Fruit fly (Drosophila melanogaster) whole organism, embryonic: ENCODE measurements around the gene PNKP.
A peak's percentile ranks its signal among the peaks of the same experiment; 100 is the strongest.

Experiments
- Abd-B ChIP-seq: fragments of 200-800 bp; sonication (Bioruptor generic); optimal IDR thresholded peaks from 2 replicates; lab custom pipeline; 2018; ENCODE audit warnings: missing biosample characterization, mild to moderate bottlenecking, missing genetic modification characterization, moderate library complexity
- Adf1 ChIP-seq: fragments of 200-800 bp; sonication (Bioruptor generic); IDR thresholded peaks from 2 replicates; pipeline ENCODE4 v1.3.6; 2022; ENCODE audit warnings: missing biosample characterization, missing genetic modification characterization
- CG10979 ChIP-seq: fragments of 200-800 bp; sonication (Bioruptor generic); optimal IDR thresholded peaks from 2 replicates; lab custom pipeline; 2018; ENCODE audit warnings: missing biosample characterization, mild to moderate bottlenecking, missing genetic modification characterization, moderate library complexity
- CG11696 ChIP-seq: fragments of 200-800 bp; sonication (Bioruptor generic); IDR thresholded peaks from 2 replicates; pipeline ENCODE4 v1.3.6; 2022; ENCODE audit warnings: missing biosample characterization, missing genetic modification characterization
- CG12299 ChIP-seq: fragments of 200-800 bp; sonication (Bioruptor generic); optimal IDR thresholded peaks from 2 replicates; lab custom pipeline; 2018; ENCODE audit warnings: missing biosample characterization, mild to moderate bottlenecking, missing genetic modification characterization
- CG12659 ChIP-seq: fragments of 200-800 bp; sonication (Bioruptor generic); optimal IDR thresholded peaks from 3 replicates; lab custom pipeline; 2017; ENCODE audit warnings: mild to moderate bottlenecking, missing biosample characterization, missing genetic modification reagents, missing genetic modification characterization
- CG14050 ChIP-seq: fragments of 200-800 bp; sonication (Bioruptor generic); IDR thresholded peaks from 3 replicates; pipeline ENCODE4 v1.3.6; 2022; ENCODE audit warnings: missing biosample characterization, missing genetic modification characterization
- CG14710 ChIP-seq: fragments of 200-800 bp; sonication (Bioruptor generic); optimal IDR thresholded peaks from 3 replicates; lab custom pipeline; 2019; ENCODE audit warnings: missing biosample characterization, mild to moderate bottlenecking, missing genetic modification characterization, moderate library complexity
- CG14965 ChIP-seq: fragments of 200-800 bp; sonication (Bioruptor generic); optimal IDR thresholded peaks from 2 replicates; lab custom pipeline; 2016; ENCODE audit warnings: missing biosample characterization, missing genetic modification characterization, borderline replicate concordance
- CG16815 ChIP-seq: fragments of 200-800 bp; sonication (Bioruptor generic); optimal IDR thresholded peaks from 3 replicates; lab custom pipeline; 2017; ENCODE audit warnings: missing biosample characterization, mild to moderate bottlenecking, missing genetic modification characterization
- CG17328 ChIP-seq: fragments of 200-800 bp; sonication (Bioruptor generic); IDR thresholded peaks from 2 replicates; pipeline ENCODE4 v1.3.6; 2022; ENCODE audit warnings: missing biosample characterization, missing genetic modification characterization
- CG17359 ChIP-seq: fragments of 200-800 bp; sonication (Bioruptor generic); optimal IDR thresholded peaks from 3 replicates; lab custom pipeline; 2018; ENCODE audit warnings: missing biosample characterization, mild to moderate bottlenecking, missing genetic modification characterization, moderate library complexity
- CG17612 ChIP-seq: fragments of 200-800 bp; sonication (Bioruptor generic); IDR thresholded peaks from 2 replicates; pipeline ENCODE4 v1.3.6; 2022; ENCODE audit warnings: missing biosample characterization, missing genetic modification characterization
- CG17802 ChIP-seq: fragments of 200-800 bp; sonication (Bioruptor generic); optimal IDR thresholded peaks from 2 replicates; lab custom pipeline; 2018; ENCODE audit warnings: missing biosample characterization, mild to moderate bottlenecking, missing genetic modification characterization, moderate library complexity
- CG30431 ChIP-seq: fragments of 200-800 bp; sonication (Bioruptor generic); optimal IDR thresholded peaks from 2 replicates; lab custom pipeline; 2017; ENCODE audit warnings: missing biosample characterization, missing genetic modification characterization
- CG31441 ChIP-seq: fragments of 200-800 bp; sonication (Bioruptor generic); IDR thresholded peaks from 2 replicates; pipeline ENCODE4 v1.3.6; 2022; ENCODE audit warnings: missing biosample characterization, missing genetic modification characterization
- CG4282 ChIP-seq: fragments of 200-800 bp; sonication (Bioruptor generic); optimal IDR thresholded peaks from 2 replicates; lab custom pipeline; 2016; ENCODE audit warnings: missing biosample characterization, missing genetic modification characterization
- CG4424 ChIP-seq: fragments of 200-800 bp; sonication (Bioruptor generic); optimal IDR thresholded peaks from 3 replicates; lab custom pipeline; 2016; ENCODE audit warnings: missing biosample characterization, missing genetic modification characterization
- CG4730 ChIP-seq: fragments of 200-800 bp; sonication (Bioruptor generic); IDR thresholded peaks from 2 replicates; pipeline ENCODE4 v1.3.6; 2022; ENCODE audit warnings: missing biosample characterization, missing genetic modification characterization
- CG9797 ChIP-seq: fragments of 200-800 bp; sonication (Bioruptor generic); optimal IDR thresholded peaks from 3 replicates; lab custom pipeline; 2018; ENCODE audit warnings: missing biosample characterization, mild to moderate bottlenecking, missing genetic modification characterization
- Camta ChIP-seq: fragments of 200-800 bp; sonication (Bioruptor generic); optimal IDR thresholded peaks from 2 replicates; lab custom pipeline; 2016; ENCODE audit warnings: missing biosample characterization, missing genetic modification characterization
- CrebB ChIP-seq: fragments of 200-800 bp; sonication (Bioruptor generic); optimal IDR thresholded peaks from 3 replicates; lab custom pipeline; 2018; ENCODE audit warnings: missing biosample characterization, mild to moderate bottlenecking, missing genetic modification characterization
- Dfd ChIP-seq, 2 experiments: fragments of >200 bp; optimal IDR thresholded peaks; 2 replicates each; lab custom pipeline; 2017; ENCODE audit warnings: missing biosample characterization in 2 of 2, missing genetic modification characterization in 2 of 2
- Fer1 ChIP-seq: fragments of 200-800 bp; sonication (Bioruptor generic); optimal IDR thresholded peaks from 2 replicates; lab custom pipeline; 2017; ENCODE audit warnings: missing biosample characterization, mild to moderate bottlenecking, missing genetic modification characterization
- Gug ChIP-seq: fragments of 200-800 bp; sonication (Bioruptor generic); IDR thresholded peaks from 4 replicates; pipeline ENCODE4 v1.3.6; 2022; ENCODE audit warnings: missing biosample characterization, missing genetic modification characterization
- Hsf ChIP-seq: fragments of 200-800 bp; sonication (Bioruptor generic); optimal IDR thresholded peaks from 3 replicates; lab custom pipeline; 2016; ENCODE audit warnings: missing biosample characterization, missing genetic modification characterization
- Max ChIP-seq: fragments of 200-800 bp; sonication (Bioruptor generic); optimal IDR thresholded peaks from 2 replicates; lab custom pipeline; 2016; ENCODE audit warnings: missing biosample characterization, mild to moderate bottlenecking, missing genetic modification characterization
- Meics ChIP-seq: fragments of 200-800 bp; sonication (Bioruptor generic); optimal IDR thresholded peaks from 2 replicates; lab custom pipeline; 2017; ENCODE audit warnings: missing biosample characterization, mild to moderate bottlenecking, missing genetic modification characterization
- NK7.1 ChIP-seq: fragments of 200-800 bp; sonication (Bioruptor generic); optimal IDR thresholded peaks from 3 replicates; lab custom pipeline; 2016; ENCODE audit warnings: missing biosample characterization, missing genetic modification characterization
- Neu2 ChIP-seq: fragments of 200-800 bp; sonication (Bioruptor generic); optimal IDR thresholded peaks from 3 replicates; lab custom pipeline; 2016; ENCODE audit warnings: missing biosample characterization, missing genetic modification characterization, borderline replicate concordance
- NfI ChIP-seq: fragments of 200-800 bp; sonication (Bioruptor generic); optimal IDR thresholded peaks from 3 replicates; lab custom pipeline; 2018; ENCODE audit warnings: missing biosample characterization, mild to moderate bottlenecking, missing genetic modification characterization, moderate library complexity
- Oli ChIP-seq: fragments of 200-800 bp; sonication (Bioruptor generic); optimal IDR thresholded peaks from 2 replicates; lab custom pipeline; 2018; ENCODE audit warnings: missing biosample characterization, mild to moderate bottlenecking, missing genetic modification characterization, moderate library complexity
- Six4 ChIP-seq: fragments of 200-800 bp; sonication (Bioruptor generic); optimal IDR thresholded peaks from 2 replicates; lab custom pipeline; 2016; ENCODE audit warnings: missing biosample characterization, missing genetic modification characterization
- Ssrp ChIP-seq: fragments of 200-800 bp; sonication (Bioruptor generic); optimal IDR thresholded peaks from 2 replicates; lab custom pipeline; 2018; ENCODE audit warnings: missing biosample characterization, mild to moderate bottlenecking, missing genetic modification characterization, moderate library complexity
- ab ChIP-seq: fragments of 200-800 bp; sonication (Bioruptor generic); optimal IDR thresholded peaks from 2 replicates; lab custom pipeline; 2016; ENCODE audit warnings: missing biosample characterization, missing genetic modification characterization
- cato ChIP-seq: fragments of 200-800 bp; sonication (Bioruptor generic); optimal IDR thresholded peaks from 2 replicates; lab custom pipeline; 2016; ENCODE audit warnings: missing biosample characterization, missing genetic modification characterization, borderline replicate concordance
- chm ChIP-seq: fragments of 200-800 bp; sonication (Bioruptor generic); IDR thresholded peaks from 2 replicates; pipeline ENCODE4 v1.3.6; 2022; ENCODE audit warnings: missing biosample characterization, missing genetic modification characterization
- crol ChIP-seq: fragments of 200-800 bp; sonication (Bioruptor generic); IDR thresholded peaks from 2 replicates; pipeline ENCODE4 v1.3.6; 2022; ENCODE audit warnings: missing biosample characterization, missing genetic modification characterization
- esg ChIP-seq: fragments of 200-800 bp; sonication (Bioruptor generic); conservative IDR thresholded peaks from 2 replicates; pipeline ENCODE4 v1.3.6; 2022; ENCODE audit warnings: missing biosample characterization, missing genetic modification characterization
- grau ChIP-seq: fragments of 200-800 bp; optimal IDR thresholded peaks from 3 replicates; lab custom pipeline; 2019; ENCODE audit warnings: missing biosample characterization, mild to moderate bottlenecking, missing genetic modification characterization, moderate library complexity
- grn ChIP-seq: fragments of 200-800 bp; sonication (Bioruptor generic); optimal IDR thresholded peaks from 3 replicates; lab custom pipeline; 2017; ENCODE audit warnings: missing biosample characterization, missing genetic modification characterization
- gsb-n ChIP-seq: fragments of 200-800 bp; sonication (Bioruptor generic); optimal IDR thresholded peaks from 3 replicates; lab custom pipeline; 2018; ENCODE audit warnings: missing biosample characterization, mild to moderate bottlenecking, missing genetic modification characterization
- ind ChIP-seq: fragments of 200-800 bp; sonication (Bioruptor generic); optimal IDR thresholded peaks from 3 replicates; lab custom pipeline; 2016; ENCODE audit warnings: missing biosample characterization, missing genetic modification characterization
- kah ChIP-seq: fragments of 200-800 bp; sonication (Bioruptor generic); optimal IDR thresholded peaks from 2 replicates; lab custom pipeline; 2018; ENCODE audit warnings: missing biosample characterization, mild to moderate bottlenecking, missing genetic modification characterization
- prd ChIP-seq, 3 experiments: fragments of >200 bp in 2 of 3; fragments of 200-800 bp in 1 of 3; sonication (Bioruptor generic) in 1 of 3; optimal IDR thresholded peaks in 2 of 3; IDR thresholded peaks in 1 of 3; 2 replicates in 2 of 3; 3 replicates in 1 of 3; pipeline versions ENCODE4 v1.3.6 to Lab custom; 2017 to 2022; ENCODE audit warnings: missing biosample characterization in 1 of 3, missing genetic modification characterization in 1 of 3
- sens ChIP-seq: fragments of 200-800 bp; sonication (Bioruptor generic); peaks from one replicate; lab custom pipeline; 2016; ENCODE audit warnings: missing biosample characterization, missing genetic modification characterization
- slp2 ChIP-seq: fragments of 200-800 bp; sonication (Bioruptor generic); optimal IDR thresholded peaks from 2 replicates; lab custom pipeline; 2016; ENCODE audit warnings: missing biosample characterization, missing genetic modification characterization
- ssp ChIP-seq: fragments of 200-800 bp; sonication (Bioruptor generic); IDR thresholded peaks from 2 replicates; pipeline ENCODE4 v1.3.6; 2022; ENCODE audit warnings: missing biosample characterization, missing genetic modification characterization
- tgo ChIP-seq: fragments of 200-800 bp; sonication (Bioruptor generic); IDR thresholded peaks from 3 replicates; pipeline ENCODE4 v1.3.6; 2022; ENCODE audit warnings: missing biosample characterization, missing genetic modification characterization
- ttk ChIP-seq: fragments of 200-800 bp; sonication (Bioruptor generic); IDR thresholded peaks from 2 replicates; pipeline ENCODE4 v2.1.2; 2022; ENCODE audit warnings: missing biosample characterization, missing genetic modification characterization
- twi ChIP-seq: fragments of 200-800 bp; optimal IDR thresholded peaks from 2 replicates; lab custom pipeline; 2019; ENCODE audit warnings: missing biosample characterization, mild to moderate bottlenecking, missing genetic modification characterization, moderate library complexity

Gene PNKP

dm6 chr3R:8340675-8341275 is 2.5 kb downstream of the PNKP start, which contains the start of the genes COX7A and Arl2 (continued):
- no peak for TF ChIP-seq CG31441
- TF ChIP-seq CG17359: no peak
- no peak for TF ChIP-seq grn
- no peak for TF ChIP-seq ssp (GFP tag; lab: Robert Waterston, UW)
- no peak for TF ChIP-seq esg (GFP tag; lab: Robert Waterston, UW)
- no peak for TF ChIP-seq ab (GFP tag; lab: Kevin White, UChicago)
- no peak for TF ChIP-seq tgo (GFP tag; lab: Robert Waterston, UW)
- TF ChIP-seq CG11696 (GFP tag; lab: Robert Waterston, UW): no peak
- TF ChIP-seq CG12659 (GFP tag; lab: Kevin White, UChicago): peak; percentile 72
- no peak for TF ChIP-seq Camta (GFP tag; lab: Kevin White, UChicago)
- peak; percentile 44 for TF ChIP-seq CG14710
- no peak for TF ChIP-seq Adf1
- TF ChIP-seq CrebB: no peak
- no peak for TF ChIP-seq grau (tag; lab: Kevin White, UChicago)
- no peak for TF ChIP-seq NfI
- TF ChIP-seq CG17802: no peak
- no peak for TF ChIP-seq Max (GFP tag; lab: Kevin White, UChicago)
- no peak for TF ChIP-seq CG14050 (GFP tag; lab: Robert Waterston, UW)
- TF ChIP-seq prd (optimal IDR thresholded peaks at IDR 0.05; lab: Kevin White, UChicago): no peak
- TF ChIP-seq prd (GFP tag; IDR thresholded peaks at IDR 0.05; lab: Robert Waterston, UW): no peak
- TF ChIP-seq twi (tag; lab: Kevin White, UChicago): no peak
- TF ChIP-seq CG4282 (GFP tag; lab: Kevin White, UChicago): no peak
- TF ChIP-seq ttk (GFP tag; lab: Robert Waterston, UW): no peak
- TF ChIP-seq Fer1 (GFP tag; lab: Kevin White, UChicago): peak; percentile 16
- TF ChIP-seq chm (GFP tag; lab: Robert Waterston, UW): no peak
- no peak for TF ChIP-seq ind (GFP tag; lab: Kevin White, UChicago)
- TF ChIP-seq sens (GFP tag; lab: Kevin White, UChicago): peak; percentile 68
- TF ChIP-seq CG9797 (GFP tag; lab: Kevin White, UChicago): no peak
- TF ChIP-seq Meics (GFP tag; lab: Kevin White, UChicago): peak; percentile 9
- no peak for TF ChIP-seq Dfd (GFP tag; optimal IDR thresholded peaks at IDR 0.05; lab: Kevin White, UChicago)
- no peak for TF ChIP-seq slp2 (GFP tag; lab: Kevin White, UChicago)
- no peak for TF ChIP-seq Abd-B
- no peak for TF ChIP-seq CG4424 (GFP tag; lab: Kevin White, UChicago)
- no peak for TF ChIP-seq Hsf
- TF ChIP-seq Oli: no peak
- TF ChIP-seq Six4 (GFP tag; lab: Kevin White, UChicago): no peak
- no peak for TF ChIP-seq Gug (GFP tag; lab: Robert Waterston, UW)
- TF ChIP-seq CG16815 (GFP tag; lab: Kevin White, UChicago): no peak
- no peak for TF ChIP-seq CG14965 (GFP tag; lab: Kevin White, UChicago)
- TF ChIP-seq gsb-n (tag; lab: Kevin White, UChicago): no peak
- no peak for TF ChIP-seq CG4730
- no peak for TF ChIP-seq kah
- no peak for TF ChIP-seq CG10979 (tag; lab: Kevin White, UChicago)
- no peak for TF ChIP-seq CG17328
- TF ChIP-seq crol (GFP tag; lab: Robert Waterston, UW): no peak
- TF ChIP-seq NK7.1 (GFP tag; lab: Kevin White, UChicago): no peak
- TF ChIP-seq CG30431 (GFP tag; lab: Kevin White, UChicago): no peak
- no peak for TF ChIP-seq CG12299
- TF ChIP-seq cato (GFP tag; lab: Kevin White, UChicago): no peak
- no peak for TF ChIP-seq Ssrp (tag; lab: Kevin White, UChicago)
- TF ChIP-seq CG17612: no peak
- TF ChIP-seq Neu2 (GFP tag; lab: Kevin White, UChicago): no peak
